Worm (Caenorhabditis elegans): ENCODE measurements around the gene emc-1.

DNA sequence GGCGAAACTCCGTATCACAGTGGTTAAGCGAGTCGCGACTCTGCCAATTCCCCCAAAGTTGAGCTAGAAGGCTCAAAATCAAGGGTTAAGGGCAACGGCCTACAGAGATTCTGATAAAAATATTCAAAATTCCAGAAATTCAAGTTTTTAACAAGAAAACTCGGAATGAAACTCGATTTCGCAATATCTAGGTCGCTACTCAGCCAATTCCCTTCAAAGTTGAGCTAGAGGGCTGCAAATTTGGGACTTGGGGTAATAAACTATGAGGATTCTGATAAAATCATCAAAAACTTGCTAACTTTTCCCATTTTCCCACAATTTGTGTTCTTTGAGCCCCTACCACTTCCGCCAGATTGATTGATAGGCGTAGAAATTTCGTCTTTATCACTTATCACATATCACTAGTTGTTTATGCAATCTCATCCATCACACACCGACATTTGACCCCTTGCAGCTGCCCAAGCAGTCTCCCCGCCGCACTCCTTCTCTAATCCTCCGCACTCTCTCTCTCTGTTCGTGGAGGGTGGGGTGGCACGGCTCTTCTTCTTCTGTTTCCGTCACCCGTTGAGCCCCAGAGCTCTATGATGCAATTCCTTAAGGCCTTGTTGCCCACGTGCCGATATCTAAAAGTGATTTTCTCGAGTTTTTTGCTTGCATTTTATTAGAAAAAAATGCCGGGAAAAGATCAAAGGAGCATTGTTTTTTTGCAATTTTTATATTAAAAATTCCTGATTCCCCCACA lies 1.7 kb upstream of the emc-1 start:
- TF ChIP-seq aly-1 (tag; optimal IDR thresholded peaks at IDR 0.05), result no peak
- TF ChIP-seq ama-1 (optimal IDR thresholded peaks at IDR 0.05), result no peak
- no peak for TF ChIP-seq F13C5.2 (tag; optimal IDR thresholded peaks at IDR 0.05)
- TF ChIP-seq ceh-13 (GFP tag; optimal IDR thresholded peaks at IDR 0.05), result no peak
- TF ChIP-seq sea-1 (GFP tag; conservative IDR thresholded peaks at IDR 0.05), result 0 out of 2 replicates have a peak, but pooled peaks have one; percentile 21
- TF ChIP-seq flt-1 (GFP tag; IDR thresholded peaks at IDR 0.05), result no peak
- no peak for TF ChIP-seq ceh-36 (tag; optimal IDR thresholded peaks at IDR 0.05)
- no peak for TF ChIP-seq scrt-1 (GFP tag; IDR thresholded peaks at IDR 0.05)
- TF ChIP-seq hmg-4 (GFP tag; optimal IDR thresholded peaks at IDR 0.05), result peak; percentile 49
- no peak for TF ChIP-seq tbx-37 (GFP tag; conservative IDR thresholded peaks at IDR 0.05)
- TF ChIP-seq ets-7 (tag; optimal IDR thresholded peaks at IDR 0.05), result no peak
- no peak for TF ChIP-seq B0310.2 (tag; optimal IDR thresholded peaks at IDR 0.05)

Measured in whole organism, early embryonic.